Fruit fly (Drosophila melanogaster) whole organism, prepupa: Measurements from ENCODE around the gene CG5676.

Source experiments
- Blimp-1 ChIP-seq: fragments of 200-800 bp; sonication (Bioruptor generic); optimal IDR thresholded peaks from 3 replicates; lab custom pipeline; 2017; ENCODE audit warnings: missing biosample characterization, missing genetic modification characterization, mild to moderate bottlenecking, moderate library complexity, missing genetic modification reagents
- CG10631 ChIP-seq: fragments of 200-800 bp; sonication (Bioruptor generic); optimal IDR thresholded peaks from 2 replicates; lab custom pipeline; 2016; ENCODE audit warnings: missing biosample characterization, missing genetic modification characterization
- CG10669 ChIP-seq: fragments of 200-800 bp; sonication (Bioruptor generic); optimal IDR thresholded peaks from 3 replicates; lab custom pipeline; 2018; ENCODE audit warnings: missing biosample characterization, mild to moderate bottlenecking, missing genetic modification characterization, moderate library complexity
- CG11294 ChIP-seq: fragments of 200-800 bp; sonication (Bioruptor generic); IDR thresholded peaks from 2 replicates; pipeline ENCODE4 v1.3.6; 2022; ENCODE audit warnings: missing biosample characterization, missing genetic modification characterization
- CG11762 ChIP-seq: fragments of 200-800 bp; sonication (Bioruptor generic); optimal IDR thresholded peaks from 3 replicates; lab custom pipeline; 2016; ENCODE audit warnings: missing biosample characterization, missing genetic modification characterization; ENCODE audit not compliant: insufficient read depth
- CG11902 ChIP-seq: fragments of 200-800 bp; sonication (Bioruptor generic); optimal IDR thresholded peaks from 3 replicates; lab custom pipeline; 2016; ENCODE audit warnings: missing biosample characterization, missing genetic modification characterization
- CG15336 ChIP-seq: fragments of 200-800 bp; sonication (Bioruptor generic); IDR thresholded peaks from 2 replicates; pipeline ENCODE4 v1.3.6; 2022; ENCODE audit warnings: missing biosample characterization, missing genetic modification characterization
- CG1621 ChIP-seq: fragments of 200-800 bp; sonication (Bioruptor generic); optimal IDR thresholded peaks from 3 replicates; lab custom pipeline; 2018; ENCODE audit warnings: missing biosample characterization, mild to moderate bottlenecking, missing genetic modification characterization
- CG3032 ChIP-seq: fragments of 200-800 bp; optimal IDR thresholded peaks from 2 replicates; lab custom pipeline; 2019; ENCODE audit warnings: missing biosample characterization, mild to moderate bottlenecking, missing genetic modification characterization, moderate library complexity
- CG31627 ChIP-seq: fragments of 200-800 bp; sonication (Bioruptor generic); optimal IDR thresholded peaks from 3 replicates; lab custom pipeline; 2016; ENCODE audit warnings: missing biosample characterization, missing genetic modification characterization
- CG32006 ChIP-seq: fragments of 200-800 bp; sonication (Bioruptor generic); optimal IDR thresholded peaks from 3 replicates; lab custom pipeline; 2017; ENCODE audit warnings: missing biosample characterization, mild to moderate bottlenecking, missing genetic modification characterization
- CG34406 ChIP-seq: fragments of 200-800 bp; sonication (Bioruptor generic); optimal IDR thresholded peaks from 3 replicates; lab custom pipeline; 2016; ENCODE audit warnings: missing biosample characterization, missing genetic modification characterization
- CG3919 ChIP-seq: fragments of 200-800 bp; sonication (Bioruptor generic); optimal IDR thresholded peaks from 3 replicates; lab custom pipeline; 2016; ENCODE audit warnings: missing biosample characterization, missing genetic modification characterization
- CG4318 ChIP-seq: fragments of 200-800 bp; sonication (Bioruptor generic); optimal IDR thresholded peaks from 3 replicates; lab custom pipeline; 2017; ENCODE audit warnings: missing biosample characterization, mild to moderate bottlenecking, missing genetic modification characterization
- CG6163 ChIP-seq: fragments of 200-800 bp; sonication (Bioruptor generic); IDR thresholded peaks from 3 replicates; pipeline ENCODE4 v1.3.6; 2022; ENCODE audit warnings: missing biosample characterization, missing genetic modification characterization
- CG6276 ChIP-seq: fragments of 200-800 bp; sonication (Bioruptor generic); optimal IDR thresholded peaks from 2 replicates; lab custom pipeline; 2017; ENCODE audit warnings: missing biosample characterization, mild to moderate bottlenecking, missing genetic modification characterization
- CG6792 ChIP-seq: fragments of 200-800 bp; sonication (Bioruptor generic); optimal IDR thresholded peaks from 3 replicates; lab custom pipeline; 2016; ENCODE audit warnings: missing biosample characterization, missing genetic modification characterization
- CG6808 ChIP-seq: fragments of 200-800 bp; sonication (Bioruptor generic); optimal IDR thresholded peaks from 3 replicates; lab custom pipeline; 2017; ENCODE audit warnings: missing biosample characterization, missing genetic modification characterization, mild to moderate bottlenecking, moderate library complexity, missing genetic modification reagents
- CG6854 ChIP-seq: fragments of 200-800 bp; sonication (Bioruptor generic); optimal IDR thresholded peaks from 2 replicates; lab custom pipeline; 2017; ENCODE audit warnings: missing biosample characterization, mild to moderate bottlenecking, missing genetic modification characterization
- CG7368 ChIP-seq: fragments of 200-800 bp; sonication (Bioruptor generic); optimal IDR thresholded peaks from 3 replicates; lab custom pipeline; 2016; ENCODE audit warnings: missing biosample characterization, missing genetic modification characterization
- CG8119 ChIP-seq: fragments of 200-800 bp; sonication (Bioruptor generic); IDR thresholded peaks from 3 replicates; pipeline ENCODE4 v1.3.6; 2022; ENCODE audit warnings: missing biosample characterization, missing genetic modification characterization
- CG8632 ChIP-seq: fragments of 200-800 bp; sonication (Bioruptor generic); optimal IDR thresholded peaks from 3 replicates; lab custom pipeline; 2016; ENCODE audit warnings: missing biosample characterization, missing genetic modification characterization
- CG9139 ChIP-seq: fragments of 200-800 bp; sonication (Bioruptor generic); optimal IDR thresholded peaks from 3 replicates; lab custom pipeline; 2017; ENCODE audit warnings: missing biosample characterization, mild to moderate bottlenecking, missing genetic modification characterization
- Eip75B ChIP-seq: fragments of 200-800 bp; sonication (Bioruptor generic); optimal IDR thresholded peaks from 3 replicates; lab custom pipeline; 2016; ENCODE audit warnings: missing biosample characterization, missing genetic modification characterization
- Eip78C ChIP-seq: fragments of 200-800 bp; sonication (Bioruptor generic); peaks from one replicate; lab custom pipeline; 2016; ENCODE audit warnings: missing biosample characterization, missing genetic modification characterization
- Ets21C ChIP-seq: fragments of 200-800 bp; sonication (Bioruptor generic); optimal IDR thresholded peaks from 3 replicates; lab custom pipeline; 2016; ENCODE audit warnings: missing biosample characterization, missing genetic modification characterization
- Ets96B ChIP-seq: fragments of 200-800 bp; optimal IDR thresholded peaks from 2 replicates; lab custom pipeline; 2019; ENCODE audit warnings: missing biosample characterization, mild to moderate bottlenecking, missing genetic modification characterization, moderate library complexity
- Gug ChIP-seq: fragments of 200-800 bp; sonication (Bioruptor generic); IDR thresholded peaks from 2 replicates; pipeline ENCODE4 v1.3.6; 2022; ENCODE audit warnings: missing biosample characterization, missing genetic modification characterization
- Hr39 ChIP-seq: fragments of 200-800 bp; sonication (Bioruptor generic); optimal IDR thresholded peaks from 2 replicates; lab custom pipeline; 2016; ENCODE audit warnings: missing biosample characterization, missing genetic modification characterization
- Hr4 ChIP-seq: fragments of 200-800 bp; sonication (Bioruptor generic); optimal IDR thresholded peaks from 3 replicates; lab custom pipeline; 2016; ENCODE audit warnings: missing biosample characterization, missing genetic modification characterization
- Lpt ChIP-seq: fragments of 200-800 bp; sonication (Bioruptor generic); optimal IDR thresholded peaks from 3 replicates; lab custom pipeline; 2016; ENCODE audit warnings: missing biosample characterization, missing genetic modification characterization
- Met ChIP-seq: fragments of 200-800 bp; sonication (Bioruptor generic); optimal IDR thresholded peaks from 3 replicates; lab custom pipeline; 2016; ENCODE audit warnings: missing biosample characterization, missing genetic modification characterization
- OdsH ChIP-seq: fragments of 200-800 bp; sonication (Bioruptor generic); optimal IDR thresholded peaks from 3 replicates; lab custom pipeline; 2016; ENCODE audit warnings: missing biosample characterization, missing genetic modification characterization
- Smox ChIP-seq: fragments of 200-800 bp; sonication (Bioruptor generic); optimal IDR thresholded peaks from 3 replicates; lab custom pipeline; 2016; ENCODE audit warnings: missing biosample characterization, missing genetic modification characterization
- Sox102F ChIP-seq: fragments of 200-800 bp; sonication (Bioruptor generic); optimal IDR thresholded peaks from 2 replicates; lab custom pipeline; 2016; ENCODE audit warnings: missing biosample characterization, mild to moderate bottlenecking, missing genetic modification characterization
- Sox15 ChIP-seq: fragments of 200-800 bp; sonication (Bioruptor generic); optimal IDR thresholded peaks from 3 replicates; lab custom pipeline; 2016; ENCODE audit warnings: missing biosample characterization, missing genetic modification characterization
- achi ChIP-seq: fragments of 200-800 bp; sonication (Bioruptor generic); optimal IDR thresholded peaks from 3 replicates; lab custom pipeline; 2016; ENCODE audit warnings: missing biosample characterization, missing genetic modification characterization
- acj6 ChIP-seq: fragments of 200-800 bp; sonication (Bioruptor generic); optimal IDR thresholded peaks from 3 replicates; lab custom pipeline; 2016; ENCODE audit warnings: missing biosample characterization, missing genetic modification characterization
- cyc ChIP-seq: fragments of 200-800 bp; sonication (Bioruptor generic); optimal IDR thresholded peaks from 3 replicates; lab custom pipeline; 2016; ENCODE audit warnings: missing biosample characterization, missing genetic modification characterization
- dsx ChIP-seq: fragments of 200-800 bp; optimal IDR thresholded peaks from 3 replicates; lab custom pipeline; 2019; ENCODE audit warnings: missing biosample characterization, mild to moderate bottlenecking, missing genetic modification characterization, moderate library complexity; ENCODE audit not compliant: poor library complexity, severe bottlenecking
- eg ChIP-seq: fragments of 200-800 bp; sonication (Bioruptor generic); IDR thresholded peaks from 3 replicates; pipeline ENCODE4 v1.3.6; 2022; ENCODE audit warnings: missing biosample characterization, missing genetic modification characterization
- esn ChIP-seq: fragments of 200-800 bp; sonication (Bioruptor generic); optimal IDR thresholded peaks from 2 replicates; lab custom pipeline; 2016; ENCODE audit warnings: missing biosample characterization, mild to moderate bottlenecking, missing genetic modification characterization, moderate library complexity
- fd59A ChIP-seq: fragments of 200-800 bp; sonication (Bioruptor generic); optimal IDR thresholded peaks from 2 replicates; lab custom pipeline; 2017; ENCODE audit warnings: missing biosample characterization, mild to moderate bottlenecking, missing genetic modification characterization, missing genetic modification reagents
- fd85E ChIP-seq: fragments of 200-800 bp; sonication (Bioruptor generic); optimal IDR thresholded peaks from 3 replicates; lab custom pipeline; 2016; ENCODE audit warnings: missing biosample characterization, missing genetic modification characterization
- lz ChIP-seq: fragments of 200-800 bp; sonication (Bioruptor generic); optimal IDR thresholded peaks from 3 replicates; lab custom pipeline; 2016; ENCODE audit warnings: missing biosample characterization, missing genetic modification characterization
- net ChIP-seq: fragments of 200-800 bp; sonication (Bioruptor generic); optimal IDR thresholded peaks from 3 replicates; lab custom pipeline; 2016; ENCODE audit warnings: missing biosample characterization, missing genetic modification characterization
- salr ChIP-seq, 2 experiments: fragments of 200-800 bp; sonication (Bioruptor generic); optimal IDR thresholded peaks; 3 replicates each; lab custom pipeline; 2016 to 2018; ENCODE audit warnings: missing biosample characterization in 2 of 2, missing genetic modification characterization in 2 of 2, mild to moderate bottlenecking in 1 of 2
- ss ChIP-seq, 2 experiments: fragments of 200-800 bp; sonication (Bioruptor generic); optimal IDR thresholded peaks; 2 replicates in 1 of 2; 3 replicates in 1 of 2; lab custom pipeline; 2017 to 2018; ENCODE audit warnings: mild to moderate bottlenecking in 2 of 2, missing biosample characterization in 2 of 2, missing genetic modification characterization in 2 of 2, moderate library complexity in 1 of 2
- svp ChIP-seq: fragments of 200-800 bp; sonication (Bioruptor generic); peaks from one replicate; lab custom pipeline; 2016; ENCODE audit warnings: missing biosample characterization, missing genetic modification characterization
- topi ChIP-seq: fragments of 200-800 bp; sonication (Bioruptor generic); optimal IDR thresholded peaks from 3 replicates; lab custom pipeline; 2016; ENCODE audit warnings: missing biosample characterization, missing genetic modification characterization
- vri ChIP-seq: fragments of 200-800 bp; sonication (Bioruptor generic); optimal IDR thresholded peaks from 3 replicates; lab custom pipeline; 2016; ENCODE audit warnings: missing biosample characterization, mild to moderate bottlenecking, missing genetic modification characterization

CG5676 gene

DNA sequence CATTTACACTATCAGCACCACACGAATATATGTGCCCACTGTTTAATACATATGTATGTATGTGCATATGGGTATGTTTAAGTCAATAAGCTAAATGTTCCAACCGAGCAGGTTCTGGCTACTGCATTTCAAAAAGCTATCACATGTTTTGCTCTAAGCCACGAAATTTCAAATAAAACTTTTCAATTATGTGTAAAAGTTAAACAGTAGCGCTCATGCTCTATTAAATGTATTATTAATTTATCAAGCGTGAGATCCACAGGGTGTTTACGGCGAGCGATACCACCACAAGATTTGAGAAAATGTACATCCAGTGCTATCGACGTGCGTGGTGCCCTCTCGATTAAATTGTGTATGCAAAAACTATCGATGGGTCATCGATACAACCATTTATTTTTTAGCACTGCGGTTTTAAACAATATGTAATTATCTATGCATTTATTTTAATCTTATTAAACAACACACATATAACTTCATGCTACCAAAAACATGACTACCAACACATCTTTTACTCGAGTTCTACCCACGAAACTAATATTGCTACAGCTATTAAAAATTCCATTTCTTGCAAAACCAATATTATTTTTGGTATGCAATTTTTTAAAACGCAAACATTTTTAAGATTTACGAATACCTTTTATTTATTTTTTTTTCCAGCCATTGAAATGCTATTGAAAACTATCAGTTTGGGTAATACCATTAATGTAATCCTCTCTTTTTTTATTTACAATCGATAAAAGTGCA lies 5.2 kb upstream of the CG5676 start, which contains the start of gene Pten:
TSS of gene Pten (minus strand) at position 300 of the 744 bp plus-strand sequence.
- no peak for TF ChIP-seq CG11294 (GFP tag; lab: Robert Waterston, UW)
- TF ChIP-seq Ets21C, result peak; percentile 42
- peak; percentile 68 for TF ChIP-seq topi
- peak in 1 of 2 experiments; percentile 3 for TF ChIP-seq ss (GFP tag; optimal IDR thresholded peaks at IDR 0.05; lab: Kevin White, UChicago)
- no peak for TF ChIP-seq CG6163 (GFP tag; lab: Robert Waterston, UW)
- no peak for TF ChIP-seq CG6808 (GFP tag; lab: Kevin White, UChicago)
- peak; percentile 56 for TF ChIP-seq CG31627 (GFP tag; lab: Kevin White, UChicago)
- no peak for TF ChIP-seq Blimp-1 (GFP tag; lab: Kevin White, UChicago)
- TF ChIP-seq CG6276 (GFP tag; lab: Kevin White, UChicago), result no peak
- TF ChIP-seq fd59A (GFP tag; lab: Kevin White, UChicago), result no peak
- no peak for TF ChIP-seq vri
- no peak for TF ChIP-seq net (GFP tag; lab: Kevin White, UChicago)
- TF ChIP-seq CG8632 (GFP tag; lab: Kevin White, UChicago), result peak; percentile 37
- peak; percentile 71 for TF ChIP-seq Met (GFP tag; lab: Kevin White, UChicago)
- TF ChIP-seq Hr4 (GFP tag; lab: Kevin White, UChicago), result peak; percentile 80
- TF ChIP-seq svp (GFP tag; lab: Kevin White, UChicago), result no peak
- TF ChIP-seq fd85E, result no peak
- TF ChIP-seq dsx, result no peak
- no peak for TF ChIP-seq CG11762
- no peak for TF ChIP-seq CG7368 (GFP tag; lab: Kevin White, UChicago)
- TF ChIP-seq Sox102F (GFP tag; lab: Kevin White, UChicago), result no peak
- no peak for TF ChIP-seq salr (GFP tag; optimal IDR thresholded peaks at IDR 0.05; lab: Kevin White, UChicago)
- TF ChIP-seq Smox (GFP tag; lab: Kevin White, UChicago), result no peak
- TF ChIP-seq acj6, result peak; percentile 50
- TF ChIP-seq Eip75B (GFP tag; lab: Kevin White, UChicago), result peak; percentile 66
- TF ChIP-seq CG1621, result no peak
- TF ChIP-seq CG11902 (GFP tag; lab: Kevin White, UChicago), result peak; percentile 33
- TF ChIP-seq Sox15 (GFP tag; lab: Kevin White, UChicago), result peak; percentile 11
- peak; percentile 72 for TF ChIP-seq CG15336 (GFP tag; lab: Robert Waterston, UW)
- peak; percentile 62 for TF ChIP-seq OdsH
- TF ChIP-seq Lpt, result no peak
- no peak for TF ChIP-seq eg (GFP tag; lab: Robert Waterston, UW)
- no peak for TF ChIP-seq achi (GFP tag; lab: Kevin White, UChicago)
- TF ChIP-seq esn (GFP tag; lab: Kevin White, UChicago), result peak; percentile 67
- no peak for TF ChIP-seq CG34406 (GFP tag; lab: Kevin White, UChicago)
- TF ChIP-seq CG4318 (GFP tag; lab: Kevin White, UChicago), result no peak
- peak; percentile 89 for TF ChIP-seq Eip78C
- TF ChIP-seq CG6854, result peak; percentile 25
- no peak for TF ChIP-seq CG32006 (GFP tag; lab: Kevin White, UChicago)
- no peak for TF ChIP-seq CG8119
- TF ChIP-seq CG3919, result no peak
- TF ChIP-seq Hr39, result no peak
- peak; percentile 52 for TF ChIP-seq cyc (GFP tag; lab: Kevin White, UChicago)
- TF ChIP-seq CG9139, result no peak
- no peak for TF ChIP-seq CG10631 (GFP tag; lab: Kevin White, UChicago)
- peak; percentile 61 for TF ChIP-seq CG3032 (tag; lab: Kevin White, UChicago)
- TF ChIP-seq CG10669 (GFP tag; lab: Kevin White, UChicago), result no peak
- peak; percentile 55 for TF ChIP-seq Ets96B (tag; lab: Kevin White, UChicago)
- TF ChIP-seq lz, result peak; percentile 69
- peak; percentile 16 for TF ChIP-seq CG6792
- TF ChIP-seq Gug (GFP tag; lab: Robert Waterston, UW), result no peak
